Worm (Caenorhabditis elegans): ENCODE measurements around the gene F54F2.14.

DNA sequence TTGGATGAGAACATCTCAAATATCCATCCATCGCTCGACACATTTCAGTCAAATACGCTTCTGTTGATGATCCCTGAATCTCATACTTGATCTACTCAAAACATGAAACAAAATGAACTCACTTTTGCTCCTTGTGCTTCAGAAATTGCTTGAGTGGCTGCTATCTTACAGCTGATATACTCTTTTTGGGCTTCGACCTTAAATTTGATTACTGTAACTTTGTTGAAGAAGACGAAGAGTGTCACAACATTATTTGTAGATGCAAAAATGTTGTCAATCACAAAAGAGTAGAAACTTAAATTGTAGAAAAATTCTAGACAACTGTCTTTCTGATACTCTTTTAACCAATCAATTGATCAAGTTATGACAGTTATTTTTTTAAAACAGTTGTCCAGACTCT is 48.8 kb upstream of the F54F2.14 start:
- TF ChIP-seq ama-1 (optimal IDR thresholded peaks at IDR 0.05), result no peak
- no peak for TF ChIP-seq sea-1 (GFP tag; conservative IDR thresholded peaks at IDR 0.05)
- TF ChIP-seq scrt-1 (GFP tag; IDR thresholded peaks at IDR 0.05), result no peak
- no peak for TF ChIP-seq aly-1 (tag; optimal IDR thresholded peaks at IDR 0.05)
- no peak for TF ChIP-seq tra-4 (tag; optimal IDR thresholded peaks at IDR 0.05)
- no peak for TF ChIP-seq hmbx-1 (tag; optimal IDR thresholded peaks at IDR 0.05)
- no peak for TF ChIP-seq hnd-1 (tag; optimal IDR thresholded peaks at IDR 0.05)
- TF ChIP-seq B0310.2 (tag; optimal IDR thresholded peaks at IDR 0.05), result no peak
- TF ChIP-seq ets-7 (tag; optimal IDR thresholded peaks at IDR 0.05), result no peak

Measured in whole organism, early embryonic.